Worm (Caenorhabditis elegans): ENCODE results near the gene Y69A2AR.19.

DNA sequence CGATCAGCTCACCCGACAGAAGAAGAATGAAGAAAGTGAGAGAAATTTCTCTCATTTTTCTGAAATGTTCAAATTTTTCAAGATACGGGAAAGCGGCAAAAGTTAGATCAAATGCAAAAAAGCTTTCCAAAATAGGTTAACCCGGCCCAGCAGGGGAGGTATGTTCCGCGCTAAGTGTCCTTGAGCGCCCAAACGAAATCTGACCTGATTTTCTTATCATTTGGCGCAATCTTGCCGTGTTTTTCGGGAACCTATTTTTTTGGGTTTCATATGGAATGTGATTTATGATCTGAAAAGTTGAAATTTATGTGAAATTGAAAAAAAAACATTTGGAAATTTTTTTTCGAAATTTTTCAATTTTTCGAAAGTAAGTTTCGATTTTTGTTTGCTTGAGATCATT is 25.3 kb upstream of the Y69A2AR.19 start, which contains the start of gene cdh-10:
- TF ChIP-seq him-1 (tag; optimal IDR thresholded peaks at IDR 0.05) (no peak), dao-5 (tag; optimal IDR thresholded peaks at IDR 0.05) (no peak), W03F9.2 (tag; optimal IDR thresholded peaks at IDR 0.05) (no peak)
